Worm (Caenorhabditis elegans) whole organism, early embryonic: ENCODE measurements around the gene C08B6.18.

Experiments
- B0310.2 ChIP-seq: sonication (generic microtip); optimal IDR thresholded peaks from 2 replicates; lab custom pipeline; 2016; ENCODE audit warnings: mild to moderate bottlenecking, missing genetic modification characterization, missing compliant biosample characterization
- F13C5.2 ChIP-seq: sonication (generic microtip); optimal IDR thresholded peaks from 2 replicates; lab custom pipeline; 2017; ENCODE audit warnings: mild to moderate bottlenecking, missing genetic modification characterization, inconsistent platforms, missing compliant biosample characterization
- aly-1 ChIP-seq: sonication (generic microtip); optimal IDR thresholded peaks from 2 replicates; lab custom pipeline; 2016; ENCODE audit warnings: missing genetic modification characterization, missing compliant biosample characterization
- ama-1 ChIP-seq: fragments of 150-350 bp; optimal IDR thresholded peaks from 2 replicates; lab custom pipeline; 2014
- ceh-13 ChIP-seq: fragments of 200-800 bp; sonication (Bioruptor generic); optimal IDR thresholded peaks from 2 replicates; lab custom pipeline; 2018; ENCODE audit warnings: mild to moderate bottlenecking, missing genetic modification characterization, missing compliant biosample characterization
- ceh-36 ChIP-seq: sonication (generic microtip); optimal IDR thresholded peaks from 2 replicates; lab custom pipeline; 2016; ENCODE audit warnings: missing genetic modification characterization, inconsistent platforms, missing compliant biosample characterization
- ets-7 ChIP-seq: sonication (generic microtip); optimal IDR thresholded peaks from 2 replicates; lab custom pipeline; 2016; ENCODE audit warnings: missing genotype, missing genetic modification characterization, missing compliant biosample characterization
- flt-1 ChIP-seq: fragments of 200-800 bp; sonication (Bioruptor generic); IDR thresholded peaks from 2 replicates; pipeline ENCODE4 v1.3.6; 2022; ENCODE audit warnings: missing genetic modification characterization, missing compliant biosample characterization
- hmbx-1 ChIP-seq: sonication (generic microtip); optimal IDR thresholded peaks from 2 replicates; lab custom pipeline; 2016; ENCODE audit warnings: mild to moderate bottlenecking, missing genetic modification characterization, missing compliant biosample characterization
- hmg-4 ChIP-seq: fragments of 200-800 bp; sonication (Bioruptor generic); optimal IDR thresholded peaks from 2 replicates; lab custom pipeline; 2018; ENCODE audit warnings: mild to moderate bottlenecking, missing genetic modification characterization, missing compliant biosample characterization
- hnd-1 ChIP-seq: sonication (generic microtip); optimal IDR thresholded peaks from 2 replicates; lab custom pipeline; 2016; ENCODE audit warnings: missing genetic modification characterization, missing compliant biosample characterization
- pes-1 ChIP-seq: fragments of 200-800 bp; sonication (Bioruptor generic); IDR thresholded peaks from 2 replicates; pipeline ENCODE4 v1.3.6; 2022; ENCODE audit warnings: missing genetic modification reagents, missing genetic modification characterization, missing compliant biosample characterization
- scrt-1 ChIP-seq: fragments of 200-800 bp; sonication (Bioruptor generic); IDR thresholded peaks from 2 replicates; pipeline ENCODE4 v1.3.6; 2022; ENCODE audit warnings: missing genetic modification characterization, missing compliant biosample characterization
- sea-1 ChIP-seq: fragments of 200-800 bp; sonication (Bioruptor generic); conservative IDR thresholded peaks from 2 replicates; pipeline ENCODE4 v1.3.6; 2022; ENCODE audit warnings: missing genetic modification characterization, missing compliant biosample characterization
- tbx-11 ChIP-seq: fragments of 200-800 bp; sonication (Bioruptor generic); IDR thresholded peaks from 2 replicates; pipeline ENCODE4 v1.3.6; 2022; ENCODE audit warnings: missing genetic modification characterization, missing compliant biosample characterization
- tbx-37 ChIP-seq: fragments of 200-800 bp; sonication (Bioruptor generic); conservative IDR thresholded peaks from 2 replicates; pipeline ENCODE4 v1.3.6; 2022; ENCODE audit warnings: missing genetic modification reagents, missing genetic modification characterization, missing compliant biosample characterization
- tra-4 ChIP-seq: sonication (generic microtip); optimal IDR thresholded peaks from 2 replicates; lab custom pipeline; 2017; ENCODE audit warnings: missing genetic modification characterization, missing compliant biosample characterization

C08B6.18 gene

DNA sequence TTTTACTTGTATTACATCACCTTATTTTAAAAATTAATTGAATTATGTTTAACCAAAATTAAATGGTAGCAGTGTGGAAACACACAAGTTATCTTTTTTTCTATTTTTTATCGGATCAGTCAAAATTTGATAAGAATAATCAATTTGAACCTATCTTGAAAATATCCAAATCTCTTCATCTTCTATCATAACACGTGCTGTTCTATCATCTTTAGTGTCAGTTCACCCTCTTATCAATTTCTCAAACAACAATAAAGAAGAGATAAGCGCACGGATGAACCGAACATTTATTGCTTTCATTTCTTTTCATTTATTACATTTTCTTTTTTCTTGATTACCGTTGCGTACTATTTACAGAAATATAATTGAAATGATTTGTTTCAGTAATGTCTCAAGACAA lies 46.8 kb downstream of the C08B6.18 start, which contains the start of gene R04B5.5:
Gene R04B5.5 (plus strand): TSS at position 378 of the 400 bp plus-strand sequence.
- no peak for TF ChIP-seq hmg-4 (GFP tag; lab: Kevin White, UChicago)
- TF ChIP-seq ceh-36 (tag; lab: Kevin White, UChicago), result no peak
- TF ChIP-seq ets-7 (tag; lab: Kevin White, UChicago), result no peak
- no peak for TF ChIP-seq hmbx-1 (tag; lab: Kevin White, UChicago)
- no peak for TF ChIP-seq ama-1 (lab: Kevin White, UChicago)
- no peak for TF ChIP-seq B0310.2 (tag; lab: Kevin White, UChicago)
- no peak for TF ChIP-seq tbx-37 (GFP tag; lab: Robert Waterston, UW)
- TF ChIP-seq aly-1, result no peak
- no peak for TF ChIP-seq hnd-1 (tag; lab: Kevin White, UChicago)
- TF ChIP-seq ceh-13 (GFP tag; lab: Kevin White, UChicago), result no peak
- no peak for TF ChIP-seq tra-4 (tag; lab: Kevin White, UChicago)
- no peak for TF ChIP-seq sea-1 (GFP tag; lab: Robert Waterston, UW)
- no peak for TF ChIP-seq tbx-11
- no peak for TF ChIP-seq flt-1 (GFP tag; lab: Robert Waterston, UW)
- TF ChIP-seq pes-1 (GFP tag; lab: Robert Waterston, UW), result no peak
- TF ChIP-seq scrt-1 (GFP tag; lab: Robert Waterston, UW), result no peak
- TF ChIP-seq F13C5.2 (tag; lab: Kevin White, UChicago), result no peak

DNA sequence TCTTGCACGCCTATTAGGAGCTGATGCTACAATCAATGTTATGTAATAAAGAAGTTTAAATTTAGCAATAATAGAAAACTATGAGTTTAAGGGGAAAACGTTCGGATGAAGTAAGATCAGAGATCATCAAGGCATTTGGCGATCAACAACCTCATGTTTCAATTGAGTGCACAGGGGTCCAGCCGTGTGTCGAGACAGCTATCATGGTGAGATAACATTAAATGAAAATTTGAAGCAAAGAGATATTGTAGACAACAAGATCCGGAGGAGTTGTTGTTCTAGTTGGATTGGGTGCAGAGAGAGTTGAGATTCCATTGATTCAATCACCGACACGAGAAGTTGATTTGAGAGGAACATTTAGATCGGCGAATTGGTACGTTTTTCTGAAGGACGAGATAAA lies 47.8 kb downstream of the C08B6.18 start:
- no peak for TF ChIP-seq pes-1 (GFP tag; lab: Robert Waterston, UW)
- no peak for TF ChIP-seq tra-4 (tag; lab: Kevin White, UChicago)
- no peak for TF ChIP-seq B0310.2 (tag; lab: Kevin White, UChicago)
- TF ChIP-seq F13C5.2 (tag; lab: Kevin White, UChicago), result no peak

ce11 chrV:10084864-10085263 lies 49.1 kb downstream of the C08B6.18 start, which contains the start of gene R04B5.6:
TSS of gene R04B5.6 (plus strand) at chrV:10085164.
- TF ChIP-seq B0310.2 (tag; lab: Kevin White, UChicago) (no peak), scrt-1 (GFP tag; lab: Robert Waterston, UW) (no peak), ets-7 (tag; lab: Kevin White, UChicago) (no peak), ceh-13 (GFP tag; lab: Kevin White, UChicago) (no peak), aly-1 (no peak), ama-1 (lab: Kevin White, UChicago) (no peak), F13C5.2 (tag; lab: Kevin White, UChicago) (no peak), pes-1 (GFP tag; lab: Robert Waterston, UW) (no peak), tbx-11 (no peak)
